Fruit fly (Drosophila melanogaster) whole organism, pupa: ENCODE measurements around the gene CG13398.

Source experiments
- CG4496 ChIP-seq: fragments of 200-800 bp; sonication (Bioruptor generic); IDR thresholded peaks from 3 replicates; pipeline ENCODE4 v1.3.6; 2022; ENCODE audit warnings: missing biosample characterization, missing genetic modification characterization
- CG9948 ChIP-seq: fragments of 200-800 bp; sonication (Bioruptor generic); optimal IDR thresholded peaks from 2 replicates; lab custom pipeline; 2018; ENCODE audit warnings: missing biosample characterization, mild to moderate bottlenecking, missing genetic modification characterization, moderate library complexity

DNA sequence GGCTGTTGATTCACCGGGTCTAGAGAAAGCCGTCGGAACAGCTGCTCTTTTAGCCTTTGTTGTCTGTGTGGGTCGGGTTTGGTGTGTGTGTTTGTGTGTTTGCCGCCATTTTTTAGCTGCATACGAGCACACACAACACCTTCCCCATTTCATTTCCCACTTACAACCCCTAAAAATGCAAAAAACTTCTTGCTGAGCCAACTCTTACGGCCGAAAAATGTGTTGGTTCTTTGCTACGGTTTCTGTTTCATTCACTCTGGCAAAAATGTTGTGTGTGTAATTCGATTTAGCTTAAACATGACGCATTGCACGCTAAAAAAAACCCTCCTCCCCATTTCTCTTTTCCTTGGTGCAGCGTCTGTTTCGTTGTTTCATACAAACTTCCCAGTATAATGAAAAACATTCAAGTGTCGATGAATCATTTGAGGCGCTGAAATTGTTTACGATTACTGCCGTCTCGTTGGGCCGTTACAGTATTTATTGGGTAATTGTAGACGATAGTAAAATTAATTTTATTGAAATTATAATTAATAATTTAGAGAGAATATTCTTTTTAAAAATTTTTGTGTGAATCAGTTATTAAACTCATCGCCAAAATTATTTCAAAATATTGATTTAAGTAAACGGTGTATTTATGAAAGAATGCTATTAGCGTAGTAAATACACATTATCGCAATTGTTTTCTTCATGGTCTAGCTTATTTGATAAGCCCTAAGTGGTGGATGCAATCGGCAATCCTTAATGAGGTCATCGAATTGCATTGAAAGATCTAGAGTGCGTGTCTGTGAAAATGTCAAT is 11.1 kb upstream of the CG13398 start:
- no peak for TF ChIP-seq CG9948 (tag; lab: Kevin White, UChicago)
- no peak for TF ChIP-seq CG4496
